Worm (Caenorhabditis elegans): Measurements from ENCODE around the gene ZC239.6.
"Not testable (repeated sequence)": the region's sequence is repeated elsewhere in the genome, so short reads cannot be mapped to it uniquely, and the experiment has no call there.

ce11 chrII:3189038-3189437, 20.4 kb upstream of the ZC239.6 start, which contains the start of gene Y27F2A.11:
- TF ChIP-seq mdl-1, nhr-76 (tag; optimal IDR thresholded peaks at IDR 0.05): not testable (repeated sequence)
